Fruit fly (Drosophila melanogaster) whole organism, embryonic: ENCODE results near the gene rb.

ENCODE experiments used
- Atf-2 ChIP-seq: fragments of 200-800 bp; sonication (Bioruptor generic); optimal IDR thresholded peaks from 2 replicates; lab custom pipeline; 2016; ENCODE audit warnings: missing biosample characterization, missing genetic modification characterization
- B-H1 ChIP-seq: fragments of 200-800 bp; sonication (Bioruptor generic); IDR thresholded peaks from 3 replicates; pipeline ENCODE4 v1.3.6; 2022; ENCODE audit warnings: missing biosample characterization, missing genetic modification characterization
- Bgb ChIP-seq: fragments of 200-800 bp; sonication (Bioruptor generic); IDR thresholded peaks from 2 replicates; pipeline ENCODE4 v1.3.6; 2022; ENCODE audit warnings: missing biosample characterization, missing genetic modification characterization; ENCODE audit not compliant: partially characterized antibody
- CG10543 ChIP-seq: fragments of 200-800 bp; sonication (Bioruptor generic); optimal IDR thresholded peaks from 3 replicates; lab custom pipeline; 2017; ENCODE audit warnings: missing biosample characterization, mild to moderate bottlenecking, missing genetic modification characterization, moderate library complexity
- CG11456 ChIP-seq: fragments of 200-800 bp; sonication (Bioruptor generic); IDR thresholded peaks from 3 replicates; pipeline ENCODE4 v1.3.6; 2022; ENCODE audit warnings: missing biosample characterization, missing genetic modification characterization
- CG12155 ChIP-seq: fragments of 200-800 bp; sonication (Bioruptor generic); optimal IDR thresholded peaks from 3 replicates; lab custom pipeline; 2016; ENCODE audit warnings: missing biosample characterization, missing genetic modification characterization
- CG1233 ChIP-seq: fragments of 200-800 bp; sonication (Bioruptor generic); optimal IDR thresholded peaks from 4 replicates; lab custom pipeline; 2018; ENCODE audit warnings: missing biosample characterization, mild to moderate bottlenecking, missing genetic modification characterization
- CG12391 ChIP-seq: fragments of 200-800 bp; sonication (Bioruptor generic); optimal IDR thresholded peaks from 3 replicates; lab custom pipeline; 2018; ENCODE audit warnings: missing biosample characterization, mild to moderate bottlenecking, missing genetic modification characterization, moderate library complexity
- CG13624 ChIP-seq: fragments of 200-800 bp; sonication (Bioruptor generic); optimal IDR thresholded peaks from 2 replicates; lab custom pipeline; 2016; ENCODE audit warnings: missing biosample characterization, missing genetic modification characterization
- CG13775 ChIP-seq: fragments of 200-800 bp; sonication (Bioruptor generic); optimal IDR thresholded peaks from 3 replicates; lab custom pipeline; 2017; ENCODE audit warnings: missing biosample characterization, mild to moderate bottlenecking, missing genetic modification characterization
- CG14965 ChIP-seq: fragments of 200-800 bp; sonication (Bioruptor generic); optimal IDR thresholded peaks from 2 replicates; lab custom pipeline; 2016; ENCODE audit warnings: missing biosample characterization, missing genetic modification characterization, borderline replicate concordance
- CG17568 ChIP-seq: fragments of 200-800 bp; sonication (Bioruptor generic); optimal IDR thresholded peaks from 2 replicates; lab custom pipeline; 2018; ENCODE audit warnings: missing biosample characterization, mild to moderate bottlenecking, missing genetic modification characterization, moderate library complexity
- CG17612 ChIP-seq: fragments of 200-800 bp; sonication (Bioruptor generic); IDR thresholded peaks from 2 replicates; pipeline ENCODE4 v1.3.6; 2022; ENCODE audit warnings: missing biosample characterization, missing genetic modification characterization
- CG18011 ChIP-seq: fragments of 200-800 bp; sonication (Bioruptor generic); optimal IDR thresholded peaks from 2 replicates; lab custom pipeline; 2017; ENCODE audit warnings: missing biosample characterization, missing genetic modification characterization, mild to moderate bottlenecking, moderate library complexity, missing genotype
- CG18476 ChIP-seq: fragments of 200-800 bp; sonication (Bioruptor generic); optimal IDR thresholded peaks from 2 replicates; lab custom pipeline; 2016; ENCODE audit warnings: missing biosample characterization, mild to moderate bottlenecking, missing genetic modification characterization
- CG2875 ChIP-seq: fragments of 200-800 bp; sonication (Bioruptor generic); optimal IDR thresholded peaks from 2 replicates; lab custom pipeline; 2017; ENCODE audit warnings: missing biosample characterization, mild to moderate bottlenecking, missing genetic modification characterization, missing genetic modification reagents
- CG6683 ChIP-seq: fragments of 200-800 bp; sonication (Bioruptor generic); optimal IDR thresholded peaks from 2 replicates; lab custom pipeline; 2017; ENCODE audit warnings: missing biosample characterization, mild to moderate bottlenecking, missing genetic modification characterization, missing genetic modification reagents
- CG7839 ChIP-seq: fragments of 200-800 bp; sonication (Bioruptor generic); optimal IDR thresholded peaks from 3 replicates; lab custom pipeline; 2018; ENCODE audit warnings: missing biosample characterization, mild to moderate bottlenecking, missing genetic modification characterization, moderate library complexity
- CG8478 ChIP-seq: fragments of >200 bp; optimal IDR thresholded peaks from 2 replicates; lab custom pipeline; 2018
- CG9876 ChIP-seq: fragments of 200-800 bp; sonication (Bioruptor generic); optimal IDR thresholded peaks from 2 replicates; lab custom pipeline; 2016; ENCODE audit warnings: missing biosample characterization, missing genetic modification characterization
- D19A ChIP-seq: fragments of 200-800 bp; optimal IDR thresholded peaks from 3 replicates; lab custom pipeline; 2019; ENCODE audit warnings: missing biosample characterization, mild to moderate bottlenecking, missing genetic modification characterization, moderate library complexity
- Deaf1 ChIP-seq: fragments of 200-800 bp; optimal IDR thresholded peaks from 3 replicates; lab custom pipeline; 2019; ENCODE audit warnings: missing biosample characterization, mild to moderate bottlenecking, missing genetic modification characterization, moderate library complexity
- Fer1 ChIP-seq: fragments of 200-800 bp; sonication (Bioruptor generic); optimal IDR thresholded peaks from 2 replicates; lab custom pipeline; 2017; ENCODE audit warnings: missing biosample characterization, mild to moderate bottlenecking, missing genetic modification characterization
- Hr39 ChIP-seq: fragments of >200 bp; optimal IDR thresholded peaks from 2 replicates; lab custom pipeline; 2017
- Hr78 ChIP-seq, 2 experiments: fragments of 200-800 bp in 1 of 2; fragments of >200 bp in 1 of 2; sonication (Bioruptor generic) in 1 of 2; optimal IDR thresholded peaks; 2 replicates each; lab custom pipeline; 2017 to 2019; ENCODE audit warnings: missing biosample characterization in 2 of 2, missing genetic modification characterization in 2 of 2, mild to moderate bottlenecking in 1 of 2, moderate library complexity in 1 of 2
- NC2α ChIP-seq: fragments of 200-800 bp; sonication (Bioruptor generic); optimal IDR thresholded peaks from 2 replicates; lab custom pipeline; 2016; ENCODE audit warnings: missing biosample characterization, missing genetic modification characterization
- NfI ChIP-seq: fragments of 200-800 bp; sonication (Bioruptor generic); optimal IDR thresholded peaks from 3 replicates; lab custom pipeline; 2018; ENCODE audit warnings: missing biosample characterization, mild to moderate bottlenecking, missing genetic modification characterization, moderate library complexity
- Opbp ChIP-seq: fragments of 200-800 bp; sonication (Bioruptor generic); IDR thresholded peaks from 3 replicates; pipeline ENCODE4 v1.3.6; 2022; ENCODE audit warnings: missing biosample characterization, missing genetic modification characterization; ENCODE audit not compliant: partially characterized antibody
- Rx ChIP-seq: fragments of 200-800 bp; sonication (Bioruptor generic); IDR thresholded peaks from 2 replicates; pipeline ENCODE4 v1.3.6; 2022; ENCODE audit warnings: missing biosample characterization, missing genetic modification characterization
- Side ChIP-seq: fragments of 200-800 bp; sonication (Bioruptor generic); optimal IDR thresholded peaks from 2 replicates; lab custom pipeline; 2016; ENCODE audit warnings: missing biosample characterization, missing genetic modification characterization
- ato ChIP-seq: fragments of 200-800 bp; sonication (Bioruptor generic); IDR thresholded peaks from 2 replicates; pipeline ENCODE4 v1.3.6; 2022; ENCODE audit warnings: missing biosample characterization, missing genetic modification characterization; ENCODE audit not compliant: partially characterized antibody
- az2 ChIP-seq: fragments of 200-800 bp; sonication (Bioruptor generic); optimal IDR thresholded peaks from 3 replicates; lab custom pipeline; 2016; ENCODE audit warnings: missing biosample characterization, missing genetic modification characterization
- br ChIP-seq: fragments of >200 bp; optimal IDR thresholded peaks from 2 replicates; lab custom pipeline; 2017
- bsh ChIP-seq, 2 experiments: fragments of 200-800 bp; sonication (Bioruptor generic); optimal IDR thresholded peaks; 2 replicates each; lab custom pipeline; 2017 to 2018; ENCODE audit warnings: mild to moderate bottlenecking in 2 of 2, missing biosample characterization in 2 of 2, missing genetic modification characterization in 2 of 2, moderate library complexity in 1 of 2
- danr ChIP-seq: fragments of 200-800 bp; sonication (Bioruptor generic); IDR thresholded peaks from 2 replicates; pipeline ENCODE4 v1.3.6; 2022; ENCODE audit warnings: missing biosample characterization, missing genetic modification characterization
- emc ChIP-seq: fragments of 200-800 bp; sonication (Bioruptor generic); optimal IDR thresholded peaks from 2 replicates; lab custom pipeline; 2016; ENCODE audit warnings: missing biosample characterization, missing genetic modification characterization
- gcm2 ChIP-seq: fragments of 200-800 bp; sonication (Bioruptor generic); optimal IDR thresholded peaks from 2 replicates; lab custom pipeline; 2016; ENCODE audit warnings: missing biosample characterization, missing genetic modification characterization
- gem ChIP-seq: fragments of 200-800 bp; sonication (Bioruptor generic); optimal IDR thresholded peaks from 2 replicates; lab custom pipeline; 2019; ENCODE audit warnings: missing biosample characterization, mild to moderate bottlenecking, missing genetic modification characterization, moderate library complexity
- grn ChIP-seq: fragments of 200-800 bp; sonication (Bioruptor generic); optimal IDR thresholded peaks from 3 replicates; lab custom pipeline; 2017; ENCODE audit warnings: missing biosample characterization, missing genetic modification characterization
- nmo ChIP-seq: fragments of 200-800 bp; sonication (Bioruptor generic); optimal IDR thresholded peaks from 2 replicates; lab custom pipeline; 2018; ENCODE audit warnings: missing biosample characterization, mild to moderate bottlenecking, missing genetic modification characterization, moderate library complexity
- nom ChIP-seq: fragments of 200-800 bp; sonication (Bioruptor generic); optimal IDR thresholded peaks from 2 replicates; lab custom pipeline; 2017; ENCODE audit warnings: missing biosample characterization, missing genetic modification characterization, mild to moderate bottlenecking, moderate library complexity, missing genetic modification reagents
- onecut ChIP-seq: fragments of 200-800 bp; sonication (Bioruptor generic); IDR thresholded peaks from 2 replicates; pipeline ENCODE4 v1.3.6; 2022; ENCODE audit warnings: missing biosample characterization, missing genetic modification characterization
- pnt ChIP-seq: fragments of 200-800 bp; sonication (Bioruptor generic); optimal IDR thresholded peaks from 3 replicates; lab custom pipeline; 2016; ENCODE audit warnings: missing biosample characterization, missing genetic modification characterization
- sc ChIP-seq, 3 experiments: fragments of >200 bp in 2 of 3; fragments of 200-800 bp in 1 of 3; sonication (Bioruptor generic) in 1 of 3; optimal IDR thresholded peaks; 2 replicates in 2 of 3; 3 replicates in 1 of 3; lab custom pipeline; 2017; ENCODE audit warnings: mild to moderate bottlenecking in 1 of 3, missing biosample characterization in 1 of 3, missing genetic modification characterization in 1 of 3, missing genetic modification reagents in 1 of 3
- slou ChIP-seq: fragments of 200-800 bp; sonication (Bioruptor generic); optimal IDR thresholded peaks from 3 replicates; lab custom pipeline; 2016; ENCODE audit warnings: missing biosample characterization, missing genetic modification characterization
- tap ChIP-seq: fragments of 200-800 bp; optimal IDR thresholded peaks from 3 replicates; lab custom pipeline; 2019; ENCODE audit warnings: missing biosample characterization, mild to moderate bottlenecking, missing genetic modification characterization, moderate library complexity
- tgo ChIP-seq: fragments of 200-800 bp; sonication (Bioruptor generic); IDR thresholded peaks from 3 replicates; pipeline ENCODE4 v1.3.6; 2022; ENCODE audit warnings: missing biosample characterization, missing genetic modification characterization
- ttk ChIP-seq: fragments of 200-800 bp; sonication (Bioruptor generic); IDR thresholded peaks from 2 replicates; pipeline ENCODE4 v2.1.2; 2022; ENCODE audit warnings: missing biosample characterization, missing genetic modification characterization
- unc-4 ChIP-seq: fragments of 200-800 bp; sonication (Bioruptor generic); IDR thresholded peaks from 2 replicates; pipeline ENCODE4 v1.3.6; 2022; ENCODE audit warnings: missing biosample characterization, missing genetic modification characterization; ENCODE audit not compliant: partially characterized antibody
- zen2 ChIP-seq: fragments of 200-800 bp; sonication (Bioruptor generic); IDR thresholded peaks from 3 replicates; pipeline ENCODE4 v1.3.6; 2022; ENCODE audit warnings: missing biosample characterization, missing genetic modification characterization; ENCODE audit not compliant: partially characterized antibody
- zfh1 ChIP-seq: fragments of 200-800 bp; sonication (Bioruptor generic); IDR thresholded peaks from 3 replicates; pipeline ENCODE4 v1.3.6; 2022; ENCODE audit warnings: missing biosample characterization, missing genetic modification characterization

rb gene

dm6 chrX:4540430-4540932 is at the start of gene rb, which contains the start of gene CHOp24:
rb (minus strand) TSS chrX:4540626.
CHOp24 (plus strand) TSS chrX:4540908.
- TF ChIP-seq CG1233 (GFP tag; lab: Kevin White, UChicago): no peak
- TF ChIP-seq ato: peak; percentile 57; the same call in 1 of the 2 replicates
- TF ChIP-seq Fer1 (GFP tag; lab: Kevin White, UChicago): peak; percentile 14
- TF ChIP-seq ttk (GFP tag; lab: Robert Waterston, UW): no peak
- no peak for TF ChIP-seq gem (tag; lab: Kevin White, UChicago)
- TF ChIP-seq nmo: peak; percentile 85
- TF ChIP-seq CG12391: peak; percentile 8
- TF ChIP-seq CG17612 (GFP tag; lab: Robert Waterston, UW): no peak
- no peak for TF ChIP-seq az2 (GFP tag; lab: Kevin White, UChicago)
- TF ChIP-seq CG13775 (GFP tag; lab: Kevin White, UChicago): no peak
- no peak for TF ChIP-seq Hr39
- TF ChIP-seq CG2875 (GFP tag; lab: Kevin White, UChicago): no peak
- TF ChIP-seq slou (GFP tag; lab: Kevin White, UChicago): no peak
- no peak for TF ChIP-seq Atf-2
- TF ChIP-seq NC2α: no peak
- TF ChIP-seq CG9876 (GFP tag; lab: Kevin White, UChicago): no peak
- TF ChIP-seq emc: no peak
- no peak for TF ChIP-seq B-H1 (GFP tag; lab: Robert Waterston, UW)
- TF ChIP-seq Rx (GFP tag; lab: Robert Waterston, UW): no peak
- no peak for TF ChIP-seq Deaf1 (tag; lab: Kevin White, UChicago)
- TF ChIP-seq nom (GFP tag; lab: Kevin White, UChicago): peak; percentile 22
- no peak for TF ChIP-seq CG18476 (GFP tag; lab: Kevin White, UChicago)
- TF ChIP-seq Hr78 (GFP tag; optimal IDR thresholded peaks at IDR 0.05; lab: Kevin White, UChicago): no peak
- TF ChIP-seq CG10543 (GFP tag; lab: Kevin White, UChicago): no peak
- no peak for TF ChIP-seq gcm2
- peak; percentile 89 for TF ChIP-seq Bgb (GFP tag; lab: Robert Waterston, UW)
- TF ChIP-seq pnt (GFP tag; lab: Kevin White, UChicago): peak; percentile 31
- peak; percentile 63 for TF ChIP-seq Side (GFP tag; lab: Kevin White, UChicago)
- no peak for TF ChIP-seq zfh1 (GFP tag; lab: Robert Waterston, UW)
- TF ChIP-seq bsh (GFP tag; optimal IDR thresholded peaks at IDR 0.05; lab: Kevin White, UChicago): peak in 1 of 2 experiments; percentile 48
- TF ChIP-seq sc (optimal IDR thresholded peaks at IDR 0.05; lab: Kevin White, UChicago): no peak
- no peak for TF ChIP-seq sc (GFP tag; optimal IDR thresholded peaks at IDR 0.05; lab: Kevin White, UChicago)
- no peak for TF ChIP-seq tap (tag; lab: Kevin White, UChicago)
- no peak for TF ChIP-seq grn (GFP tag; lab: Kevin White, UChicago)
- no peak for TF ChIP-seq danr
- TF ChIP-seq tgo (GFP tag; lab: Robert Waterston, UW): no peak
- no peak for TF ChIP-seq CG6683 (GFP tag; lab: Kevin White, UChicago)
- TF ChIP-seq unc-4 (GFP tag; lab: Robert Waterston, UW): peak; percentile 94
- no peak for TF ChIP-seq CG11456 (GFP tag; lab: Robert Waterston, UW)
- TF ChIP-seq CG12155 (GFP tag; lab: Kevin White, UChicago): no peak
- TF ChIP-seq Opbp (GFP tag; lab: Robert Waterston, UW): peak; percentile 90
- no peak for TF ChIP-seq onecut (GFP tag; lab: Robert Waterston, UW)
- TF ChIP-seq CG13624: peak; percentile 25
- no peak for TF ChIP-seq CG14965 (GFP tag; lab: Kevin White, UChicago)
- no peak for TF ChIP-seq br
- TF ChIP-seq CG17568 (GFP tag; lab: Kevin White, UChicago): no peak
- TF ChIP-seq CG18011: no peak
- TF ChIP-seq D19A (tag; lab: Kevin White, UChicago): no peak
- TF ChIP-seq NfI (GFP tag; lab: Kevin White, UChicago): no peak
- TF ChIP-seq CG7839: no peak
- peak; percentile 78; the same call in 1 of the 3 replicates for TF ChIP-seq zen2
- no peak for TF ChIP-seq CG8478 (lab: Kevin White, UChicago)
